Worm (Caenorhabditis elegans): ENCODE measurements around the gene F37B12.1.

F37B12.1 gene

ce11 chrII:9072769-9073168 lies 43.7 kb upstream of the F37B12.1 start:
- peak in 1 of 2 experiments; percentile 52 for TF ChIP-seq unc-62 (GFP tag; optimal IDR thresholded peaks at IDR 0.05 in 1 of 2)
- no peak for TF ChIP-seq unc-62 (tag; optimal IDR thresholded peaks at IDR 0.05)
- no peak for TF ChIP-seq F10B5.3 (tag; optimal IDR thresholded peaks at IDR 0.05)

ce11 chrII:9070740-9071139 lies 41.7 kb upstream of the F37B12.1 start, which contains the start of gene T24B8.4:
T24B8.4 (minus strand) TSS chrII:9070840.
- TF ChIP-seq rbr-2 (tag; optimal IDR thresholded peaks at IDR 0.05) (no peak), lin-13 (GFP tag; optimal IDR thresholded peaks at IDR 0.05) (no peak), ceh-62 (tag; optimal IDR thresholded peaks at IDR 0.05) (no peak), D1046.2 (GFP tag; IDR thresholded peaks at IDR 0.05) (no peak), nhr-48 (tag; optimal IDR thresholded peaks at IDR 0.05) (no peak), vab-7 (GFP tag; IDR thresholded peaks at IDR 0.05) (no peak), F26F4.8 (GFP tag; conservative IDR thresholded peaks at IDR 0.05) (no peak), ztf-7 (tag; optimal IDR thresholded peaks at IDR 0.05) (no peak), gei-8 (GFP tag; optimal IDR thresholded peaks at IDR 0.05) (no peak), nhr-111 (GFP tag; optimal IDR thresholded peaks at IDR 0.05) (no peak), nhr-10 (tag; optimal IDR thresholded peaks at IDR 0.05) (no peak), spr-1 (tag; optimal IDR thresholded peaks at IDR 0.05) (no peak), aly-2 (tag; optimal IDR thresholded peaks at IDR 0.05) (no peak), duxl-1 (tag; optimal IDR thresholded peaks at IDR 0.05; ENCODE audit: poor library complexity) (no peak), ZK337.2 (GFP tag; IDR thresholded peaks at IDR 0.05) (no peak), nhr-25 (tag; optimal IDR thresholded peaks at IDR 0.05; ENCODE audit: borderline replicate concordance, insufficient read depth) (no peak)

DNA sequence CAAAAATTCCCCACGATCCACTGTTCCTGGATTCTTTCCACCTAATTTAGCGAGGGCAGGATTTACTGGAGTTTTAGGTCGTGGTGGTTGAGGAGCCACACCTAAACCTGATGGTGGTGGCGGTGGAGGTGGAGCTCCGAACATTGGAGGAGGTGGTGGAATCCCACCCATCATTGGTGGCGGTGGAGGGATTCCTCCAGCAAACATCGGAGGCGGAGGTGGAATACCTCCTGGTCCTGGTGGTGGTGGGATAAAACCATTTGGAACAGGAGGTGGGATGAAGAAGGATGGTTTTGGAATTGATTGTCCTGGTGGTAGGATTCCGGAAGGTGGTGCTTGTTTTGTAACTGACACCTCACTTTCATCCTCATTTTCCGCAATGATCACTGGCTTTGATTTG lies 40.8 kb upstream of the F37B12.1 start:
- no peak for TF ChIP-seq cey-2 (tag; optimal IDR thresholded peaks at IDR 0.05; ENCODE audit: borderline replicate concordance, insufficient read depth)
- TF ChIP-seq ceh-28 (tag; optimal IDR thresholded peaks at IDR 0.05), result no peak
- TF ChIP-seq F10B5.3 (tag; optimal IDR thresholded peaks at IDR 0.05), result no peak
- TF ChIP-seq unc-62 (GFP tag; optimal IDR thresholded peaks at IDR 0.05 in 1 of 2), result peak in 1 of 2 experiments; percentile 6
- no peak for TF ChIP-seq unc-62 (tag; optimal IDR thresholded peaks at IDR 0.05)
- TF ChIP-seq F44E2.7 (GFP tag; IDR thresholded peaks at IDR 0.05), result no peak
- TF ChIP-seq snpc-1.2 (GFP tag; IDR thresholded peaks at IDR 0.05), result no peak
- no peak for TF ChIP-seq zip-11 (GFP tag; IDR thresholded peaks at IDR 0.05)
- no peak for TF ChIP-seq rbr-2 (tag; optimal IDR thresholded peaks at IDR 0.05)
- TF ChIP-seq lir-3 (tag; optimal IDR thresholded peaks at IDR 0.05), result no peak
- TF ChIP-seq daf-8 (GFP tag; IDR thresholded peaks at IDR 0.05), result no peak
- TF ChIP-seq nhr-28 (tag; optimal IDR thresholded peaks at IDR 0.05), result no peak
- 0 out of 2 replicates have a peak, but pooled peaks have one; percentile 5 for TF ChIP-seq dmd-9 (GFP tag; IDR thresholded peaks at IDR 0.05)
- peak; percentile 72 for TF ChIP-seq set-16 (GFP tag; IDR thresholded peaks at IDR 0.05)
- TF ChIP-seq Y5F2A.4 (GFP tag; optimal IDR thresholded peaks at IDR 0.05), result no peak
- TF ChIP-seq egl-43 (GFP tag; IDR thresholded peaks at IDR 0.05), result no peak
- no peak for TF ChIP-seq tag-97 (GFP tag; IDR thresholded peaks at IDR 0.05)
- TF ChIP-seq lsy-2 (tag; optimal IDR thresholded peaks at IDR 0.05), result no peak

DNA sequence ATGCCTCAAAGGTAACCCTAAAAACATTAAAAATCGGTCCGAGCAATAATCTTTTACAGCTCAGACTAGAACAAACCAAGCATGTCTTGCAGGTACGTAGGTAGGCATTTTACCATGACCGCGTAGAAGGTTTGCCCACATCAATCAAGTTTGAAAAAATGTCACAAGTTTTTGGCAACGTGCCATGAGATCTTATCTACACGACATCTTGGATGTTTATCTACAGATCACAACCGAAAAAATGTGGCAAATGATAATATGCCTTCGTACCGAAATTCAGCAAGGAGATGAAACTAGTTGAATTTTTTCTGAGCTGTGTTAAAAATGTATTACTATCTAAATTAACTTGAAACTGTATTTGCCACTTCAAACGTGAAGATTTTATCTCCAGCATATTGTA lies 35.4 kb upstream of the F37B12.1 start:
- TF ChIP-seq unc-62 (GFP tag; optimal IDR thresholded peaks at IDR 0.05 in 1 of 2) (peak in 1 of 2 experiments; percentile 80), unc-62 (tag; optimal IDR thresholded peaks at IDR 0.05) (no peak), ceh-28 (tag; optimal IDR thresholded peaks at IDR 0.05) (no peak)

- no peak for TF ChIP-seq nhr-48 (tag; optimal IDR thresholded peaks at IDR 0.05)
- TF ChIP-seq nhr-102 (tag; optimal IDR thresholded peaks at IDR 0.05), result no peak
- TF ChIP-seq mep-1 (tag; optimal IDR thresholded peaks at IDR 0.05), result peak; percentile 20
- peak in 1 of 2 experiments; percentile 44 for TF ChIP-seq lsy-2 (tag; optimal IDR thresholded peaks at IDR 0.05)
- no peak for TF ChIP-seq dmd-6 (GFP tag; IDR thresholded peaks at IDR 0.05)
- no peak for TF ChIP-seq mdt-29 (GFP tag; IDR thresholded peaks at IDR 0.05)
- TF ChIP-seq spr-3 (GFP tag; optimal IDR thresholded peaks at IDR 0.05), result no peak
- TF ChIP-seq ceh-32 (tag; optimal IDR thresholded peaks at IDR 0.05; ENCODE audit: poor library complexity), result no peak
- TF ChIP-seq nhr-6 (tag; optimal IDR thresholded peaks at IDR 0.05), result peak; percentile 53
- peak; percentile 13 for TF ChIP-seq ama-1 (optimal IDR thresholded peaks at IDR 0.05)
These were observed 34.3 kb upstream of the F37B12.1 start for ce11 chrII:9063350-9063749.
